Fruit fly (Drosophila melanogaster) whole organism, prepupa: Measurements from ENCODE around the gene Acp95EF.

Experiments
- CG10631 ChIP-seq: fragments of 200-800 bp; sonication (Bioruptor generic); optimal IDR thresholded peaks from 2 replicates; lab custom pipeline; 2016; ENCODE audit warnings: missing biosample characterization, missing genetic modification characterization
- CG10669 ChIP-seq: fragments of 200-800 bp; sonication (Bioruptor generic); optimal IDR thresholded peaks from 3 replicates; lab custom pipeline; 2018; ENCODE audit warnings: missing biosample characterization, mild to moderate bottlenecking, missing genetic modification characterization, moderate library complexity
- CG11294 ChIP-seq: fragments of 200-800 bp; sonication (Bioruptor generic); IDR thresholded peaks from 2 replicates; pipeline ENCODE4 v1.3.6; 2022; ENCODE audit warnings: missing biosample characterization, missing genetic modification characterization
- CG11762 ChIP-seq: fragments of 200-800 bp; sonication (Bioruptor generic); optimal IDR thresholded peaks from 3 replicates; lab custom pipeline; 2016; ENCODE audit warnings: missing biosample characterization, missing genetic modification characterization; ENCODE audit not compliant: insufficient read depth
- CG11902 ChIP-seq: fragments of 200-800 bp; sonication (Bioruptor generic); optimal IDR thresholded peaks from 3 replicates; lab custom pipeline; 2016; ENCODE audit warnings: missing biosample characterization, missing genetic modification characterization
- CG15336 ChIP-seq: fragments of 200-800 bp; sonication (Bioruptor generic); IDR thresholded peaks from 2 replicates; pipeline ENCODE4 v1.3.6; 2022; ENCODE audit warnings: missing biosample characterization, missing genetic modification characterization
- CG3032 ChIP-seq: fragments of 200-800 bp; optimal IDR thresholded peaks from 2 replicates; lab custom pipeline; 2019; ENCODE audit warnings: missing biosample characterization, mild to moderate bottlenecking, missing genetic modification characterization, moderate library complexity
- CG31627 ChIP-seq: fragments of 200-800 bp; sonication (Bioruptor generic); optimal IDR thresholded peaks from 3 replicates; lab custom pipeline; 2016; ENCODE audit warnings: missing biosample characterization, missing genetic modification characterization
- CG34406 ChIP-seq: fragments of 200-800 bp; sonication (Bioruptor generic); optimal IDR thresholded peaks from 3 replicates; lab custom pipeline; 2016; ENCODE audit warnings: missing biosample characterization, missing genetic modification characterization
- CG3919 ChIP-seq: fragments of 200-800 bp; sonication (Bioruptor generic); optimal IDR thresholded peaks from 3 replicates; lab custom pipeline; 2016; ENCODE audit warnings: missing biosample characterization, missing genetic modification characterization
- CG4318 ChIP-seq: fragments of 200-800 bp; sonication (Bioruptor generic); optimal IDR thresholded peaks from 3 replicates; lab custom pipeline; 2017; ENCODE audit warnings: missing biosample characterization, mild to moderate bottlenecking, missing genetic modification characterization
- CG6792 ChIP-seq: fragments of 200-800 bp; sonication (Bioruptor generic); optimal IDR thresholded peaks from 3 replicates; lab custom pipeline; 2016; ENCODE audit warnings: missing biosample characterization, missing genetic modification characterization
- CG6808 ChIP-seq: fragments of 200-800 bp; sonication (Bioruptor generic); optimal IDR thresholded peaks from 3 replicates; lab custom pipeline; 2017; ENCODE audit warnings: missing biosample characterization, missing genetic modification characterization, mild to moderate bottlenecking, moderate library complexity, missing genetic modification reagents
- CG6854 ChIP-seq: fragments of 200-800 bp; sonication (Bioruptor generic); optimal IDR thresholded peaks from 2 replicates; lab custom pipeline; 2017; ENCODE audit warnings: missing biosample characterization, mild to moderate bottlenecking, missing genetic modification characterization
- CG7368 ChIP-seq: fragments of 200-800 bp; sonication (Bioruptor generic); optimal IDR thresholded peaks from 3 replicates; lab custom pipeline; 2016; ENCODE audit warnings: missing biosample characterization, missing genetic modification characterization
- CG8319 ChIP-seq: fragments of 200-800 bp; sonication (Bioruptor generic); optimal IDR thresholded peaks from 3 replicates; lab custom pipeline; 2016; ENCODE audit warnings: missing biosample characterization, missing genetic modification characterization
- CG8632 ChIP-seq: fragments of 200-800 bp; sonication (Bioruptor generic); optimal IDR thresholded peaks from 3 replicates; lab custom pipeline; 2016; ENCODE audit warnings: missing biosample characterization, missing genetic modification characterization
- CG9139 ChIP-seq: fragments of 200-800 bp; sonication (Bioruptor generic); optimal IDR thresholded peaks from 3 replicates; lab custom pipeline; 2017; ENCODE audit warnings: missing biosample characterization, mild to moderate bottlenecking, missing genetic modification characterization
- Eip78C ChIP-seq: fragments of 200-800 bp; sonication (Bioruptor generic); peaks from one replicate; lab custom pipeline; 2016; ENCODE audit warnings: missing biosample characterization, missing genetic modification characterization
- Eip93F ChIP-seq: fragments of 200-800 bp; sonication (Bioruptor generic); optimal IDR thresholded peaks from 2 replicates; lab custom pipeline; 2016; ENCODE audit warnings: missing biosample characterization, mild to moderate bottlenecking, missing genetic modification characterization
- Ets21C ChIP-seq: fragments of 200-800 bp; sonication (Bioruptor generic); optimal IDR thresholded peaks from 3 replicates; lab custom pipeline; 2016; ENCODE audit warnings: missing biosample characterization, missing genetic modification characterization
- Hr4 ChIP-seq: fragments of 200-800 bp; sonication (Bioruptor generic); optimal IDR thresholded peaks from 3 replicates; lab custom pipeline; 2016; ENCODE audit warnings: missing biosample characterization, missing genetic modification characterization
- Lpt ChIP-seq: fragments of 200-800 bp; sonication (Bioruptor generic); optimal IDR thresholded peaks from 3 replicates; lab custom pipeline; 2016; ENCODE audit warnings: missing biosample characterization, missing genetic modification characterization
- Sox102F ChIP-seq: fragments of 200-800 bp; sonication (Bioruptor generic); optimal IDR thresholded peaks from 2 replicates; lab custom pipeline; 2016; ENCODE audit warnings: missing biosample characterization, mild to moderate bottlenecking, missing genetic modification characterization
- Sox14 ChIP-seq: fragments of 200-800 bp; sonication (Bioruptor generic); optimal IDR thresholded peaks from 3 replicates; lab custom pipeline; 2016; ENCODE audit warnings: missing biosample characterization, missing genetic modification characterization
- Sox15 ChIP-seq: fragments of 200-800 bp; sonication (Bioruptor generic); optimal IDR thresholded peaks from 3 replicates; lab custom pipeline; 2016; ENCODE audit warnings: missing biosample characterization, missing genetic modification characterization
- dsx ChIP-seq: fragments of 200-800 bp; optimal IDR thresholded peaks from 3 replicates; lab custom pipeline; 2019; ENCODE audit warnings: missing biosample characterization, mild to moderate bottlenecking, missing genetic modification characterization, moderate library complexity; ENCODE audit not compliant: poor library complexity, severe bottlenecking
- eg ChIP-seq: fragments of 200-800 bp; sonication (Bioruptor generic); IDR thresholded peaks from 3 replicates; pipeline ENCODE4 v1.3.6; 2022; ENCODE audit warnings: missing biosample characterization, missing genetic modification characterization
- esn ChIP-seq: fragments of 200-800 bp; sonication (Bioruptor generic); optimal IDR thresholded peaks from 2 replicates; lab custom pipeline; 2016; ENCODE audit warnings: missing biosample characterization, mild to moderate bottlenecking, missing genetic modification characterization, moderate library complexity
- fd85E ChIP-seq: fragments of 200-800 bp; sonication (Bioruptor generic); optimal IDR thresholded peaks from 3 replicates; lab custom pipeline; 2016; ENCODE audit warnings: missing biosample characterization, missing genetic modification characterization
- fkh ChIP-seq: fragments of 200-800 bp; sonication (Bioruptor generic); optimal IDR thresholded peaks from 3 replicates; lab custom pipeline; 2017; ENCODE audit warnings: missing biosample characterization, mild to moderate bottlenecking, missing genetic modification characterization, moderate library complexity
- salr ChIP-seq, 2 experiments: fragments of 200-800 bp; sonication (Bioruptor generic); optimal IDR thresholded peaks; 3 replicates each; lab custom pipeline; 2016 to 2018; ENCODE audit warnings: missing biosample characterization in 2 of 2, missing genetic modification characterization in 2 of 2, mild to moderate bottlenecking in 1 of 2
- spab ChIP-seq: fragments of 200-800 bp; sonication (Bioruptor generic); optimal IDR thresholded peaks from 2 replicates; lab custom pipeline; 2017; ENCODE audit warnings: missing biosample characterization, mild to moderate bottlenecking, missing genetic modification characterization, missing genetic modification reagents
- svp ChIP-seq: fragments of 200-800 bp; sonication (Bioruptor generic); peaks from one replicate; lab custom pipeline; 2016; ENCODE audit warnings: missing biosample characterization, missing genetic modification characterization
- topi ChIP-seq: fragments of 200-800 bp; sonication (Bioruptor generic); optimal IDR thresholded peaks from 3 replicates; lab custom pipeline; 2016; ENCODE audit warnings: missing biosample characterization, missing genetic modification characterization
- vri ChIP-seq: fragments of 200-800 bp; sonication (Bioruptor generic); optimal IDR thresholded peaks from 3 replicates; lab custom pipeline; 2016; ENCODE audit warnings: missing biosample characterization, mild to moderate bottlenecking, missing genetic modification characterization

Gene Acp95EF

dm6 chr3R:24263588-24264413 is 35.0 kb downstream of the Acp95EF start (continued):
- no peak for TF ChIP-seq CG7368 (GFP tag; lab: Kevin White, UChicago)
- TF ChIP-seq Hr4 (GFP tag; lab: Kevin White, UChicago), result peak; percentile 61
- TF ChIP-seq vri, result no peak
- no peak for TF ChIP-seq Eip93F
- no peak for TF ChIP-seq spab
- TF ChIP-seq CG15336, result peak; percentile 61; the same call in 1 of the 2 replicates
- 0 out of 3 replicates have a peak, but pooled peaks have one; percentile 28 for TF ChIP-seq eg (GFP tag; lab: Robert Waterston, UW)
- no peak for TF ChIP-seq Sox102F (GFP tag; lab: Kevin White, UChicago)
- no peak for TF ChIP-seq CG8632
- no peak for TF ChIP-seq CG11902
- TF ChIP-seq salr (GFP tag; optimal IDR thresholded peaks at IDR 0.05; lab: Kevin White, UChicago), result peak in 1 of 2 experiments; percentile 13
- TF ChIP-seq fkh (GFP tag; lab: Kevin White, UChicago), result no peak
- peak; percentile 69 for TF ChIP-seq svp (GFP tag; lab: Kevin White, UChicago)
- peak; percentile 16 for TF ChIP-seq topi (GFP tag; lab: Kevin White, UChicago)
- TF ChIP-seq CG6854 (GFP tag; lab: Kevin White, UChicago), result no peak
- TF ChIP-seq Sox15 (GFP tag; lab: Kevin White, UChicago), result no peak
- no peak for TF ChIP-seq dsx (GFP tag; lab: Kevin White, UChicago)
- TF ChIP-seq CG6808 (GFP tag; lab: Kevin White, UChicago), result no peak
- TF ChIP-seq CG10669 (GFP tag; lab: Kevin White, UChicago), result peak; percentile 34
- TF ChIP-seq CG31627 (GFP tag; lab: Kevin White, UChicago), result peak; percentile 26
- TF ChIP-seq esn (GFP tag; lab: Kevin White, UChicago), result peak; percentile 35
- TF ChIP-seq CG11294, result no peak
- no peak for TF ChIP-seq CG8319 (GFP tag; lab: Kevin White, UChicago)
- no peak for TF ChIP-seq CG9139 (GFP tag; lab: Kevin White, UChicago)
- peak; percentile 22 for TF ChIP-seq CG11762 (GFP tag; lab: Kevin White, UChicago)
- no peak for TF ChIP-seq CG34406 (GFP tag; lab: Kevin White, UChicago)
- TF ChIP-seq Sox14, result no peak
- TF ChIP-seq CG6792 (GFP tag; lab: Kevin White, UChicago), result no peak
- TF ChIP-seq, all 60 proteins: peak for 23

- no peak for TF ChIP-seq Ets21C (GFP tag; lab: Kevin White, UChicago)
- TF ChIP-seq CG3032 (tag; lab: Kevin White, UChicago), result no peak
- no peak for TF ChIP-seq CG4318 (GFP tag; lab: Kevin White, UChicago)
- TF ChIP-seq Eip78C (GFP tag; lab: Kevin White, UChicago), result peak; percentile 69
- no peak for TF ChIP-seq CG11762 (GFP tag; lab: Kevin White, UChicago)
- TF ChIP-seq CG8319 (GFP tag; lab: Kevin White, UChicago), result no peak
- TF ChIP-seq dsx (GFP tag; lab: Kevin White, UChicago), result peak; percentile 12
- no peak for TF ChIP-seq fd85E (GFP tag; lab: Kevin White, UChicago)
- TF ChIP-seq vri, result peak; percentile 27
- no peak for TF ChIP-seq Sox15 (GFP tag; lab: Kevin White, UChicago)
- TF ChIP-seq spab, result no peak
- TF ChIP-seq svp (GFP tag; lab: Kevin White, UChicago), result peak; percentile 63
- 0 out of 2 replicates have a peak, but pooled peaks have one; percentile 0 for TF ChIP-seq CG15336
- peak; percentile 4 for TF ChIP-seq CG3919 (GFP tag; lab: Kevin White, UChicago)
- no peak for TF ChIP-seq CG31627 (GFP tag; lab: Kevin White, UChicago)
- peak; percentile 59 for TF ChIP-seq fkh (GFP tag; lab: Kevin White, UChicago)
- no peak for TF ChIP-seq CG10631
- TF ChIP-seq CG10669 (GFP tag; lab: Kevin White, UChicago), result no peak
- TF ChIP-seq Lpt (GFP tag; lab: Kevin White, UChicago), result no peak
These were observed 35.9 kb downstream of the Acp95EF start for dm6 chr3R:24264414-24265363.
